Worm (Caenorhabditis elegans) whole organism, young adult: ENCODE results near the gene atgp-2.

Source experiments
- F23B12.7 ChIP-seq: sonication (generic microtip); optimal IDR thresholded peaks from 2 replicates; lab custom pipeline; 2017; ENCODE audit warnings: missing genetic modification characterization, mild to moderate bottlenecking, missing compliant biosample characterization, antibody characterized with exemption, moderate library complexity; ENCODE audit not compliant: insufficient read depth
- athp-1 ChIP-seq: sonication (generic microtip); optimal IDR thresholded peaks from 2 replicates; lab custom pipeline; 2017; ENCODE audit warnings: mild to moderate bottlenecking, missing genetic modification characterization, missing compliant biosample characterization
- madf-3 ChIP-seq: fragments of 200-800 bp; sonication (Bioruptor generic); IDR thresholded peaks from 2 replicates; pipeline ENCODE4 v1.3.6; 2022; ENCODE audit warnings: missing genetic modification reagents, missing genetic modification characterization, missing compliant biosample characterization
- nhr-27 ChIP-seq: fragments of 200-800 bp; sonication (Bioruptor generic); optimal IDR thresholded peaks from 2 replicates; lab custom pipeline; 2018; ENCODE audit warnings: mild to moderate bottlenecking, missing genetic modification characterization, moderate library complexity, missing compliant biosample characterization
- pha-4 ChIP-seq: fragments of 150-350 bp; sonication (generic microtip); optimal IDR thresholded peaks from 2 replicates; lab custom pipeline; 2014; ENCODE audit warnings: missing biosample characterization, missing genetic modification reagents, missing genetic modification characterization
- rec-8 ChIP-seq, 2 experiments: sonication (generic microtip); optimal IDR thresholded peaks; 2 replicates each; lab custom pipeline; 2016; ENCODE audit warnings: mild to moderate bottlenecking in 2 of 2, missing genetic modification characterization in 2 of 2, missing genetic modification reagents in 2 of 2, missing genotype in 2 of 2, missing biosample characterization in 1 of 2, missing compliant biosample characterization in 1 of 2, moderate library complexity in 1 of 2
- snpc-1.3 ChIP-seq: sonication (generic microtip); optimal IDR thresholded peaks from 2 replicates; lab custom pipeline; 2017; ENCODE audit warnings: missing genetic modification characterization, mild to moderate bottlenecking, missing compliant biosample characterization, antibody characterized with exemption, moderate library complexity, missing genotype, missing genetic modification reagents; ENCODE audit not compliant: insufficient read depth
- snpc-4 ChIP-seq, 5 experiments: fragments of 150-350 bp in 1 of 5; sonication (generic microtip) in 4 of 5; optimal IDR thresholded peaks; 2 replicates each; lab custom pipeline; 2014 to 2018; ENCODE audit warnings: missing genetic modification characterization in 5 of 5, missing biosample characterization in 3 of 5, antibody characterized with exemption in 2 of 5, mild to moderate bottlenecking in 2 of 5, missing compliant biosample characterization in 2 of 5, missing genotype in 2 of 5, moderate library complexity in 2 of 5, missing genetic modification reagents in 1 of 5
- zim-3 ChIP-seq: sonication (generic microtip); optimal IDR thresholded peaks from 2 replicates; lab custom pipeline; 2017; ENCODE audit warnings: mild to moderate bottlenecking, missing genetic modification characterization, moderate library complexity, missing compliant biosample characterization
- ztf-6 ChIP-seq: fragments of 200-800 bp; sonication (Bioruptor generic); IDR thresholded peaks from 2 replicates; pipeline ENCODE4 v1.3.6; 2022; ENCODE audit warnings: missing genetic modification reagents, missing genetic modification characterization, missing compliant biosample characterization

DNA sequence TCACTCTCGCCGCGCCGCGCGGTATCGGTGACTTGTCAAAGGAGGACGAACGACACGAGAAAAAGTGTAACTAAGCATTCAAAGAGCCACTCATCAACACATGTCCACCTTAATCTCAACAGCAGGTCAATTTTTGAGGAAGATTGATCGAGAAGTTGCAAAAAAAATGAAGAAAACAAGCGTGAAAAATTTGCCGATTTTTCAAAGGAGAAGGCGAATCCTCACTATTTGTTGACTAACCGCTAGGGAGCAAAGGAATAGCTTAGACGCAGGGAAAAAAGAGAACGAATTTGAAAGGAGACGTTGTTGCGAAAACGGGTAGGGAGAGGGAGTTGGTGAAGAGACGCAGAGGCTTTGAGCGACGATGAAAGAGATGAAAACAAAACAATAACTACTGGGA lies 1.4 kb upstream of the atgp-2 start:
- no peak for TF ChIP-seq snpc-4 (GFP tag; optimal IDR thresholded peaks at IDR 0.05; lab: Kevin White, UChicago)
- peak in 2 of 4 experiments; percentile 15 to 40 for TF ChIP-seq snpc-4 (tag; optimal IDR thresholded peaks at IDR 0.05; lab: Kevin White, UChicago)
- TF ChIP-seq madf-3 (GFP tag; lab: Robert Waterston, UW), result no peak
- no peak for TF ChIP-seq pha-4 (tag; lab: Kevin White, UChicago)
- no peak for TF ChIP-seq ztf-6 (GFP tag; lab: Robert Waterston, UW)
- no peak for TF ChIP-seq zim-3 (tag; lab: Kevin White, UChicago)
- no peak for TF ChIP-seq snpc-1.3 (tag; lab: Kevin White, UChicago)
- no peak for TF ChIP-seq F23B12.7 (tag; lab: Kevin White, UChicago)
- no peak for TF ChIP-seq athp-1 (tag; lab: Kevin White, UChicago)
- TF ChIP-seq nhr-27, result no peak
- no peak for TF ChIP-seq rec-8 (tag; optimal IDR thresholded peaks at IDR 0.05; lab: Kevin White, UChicago)
